Fruit fly (Drosophila melanogaster) whole organism, embryonic: ENCODE measurements around the gene CG6296.

Experiments used
- Abd-B ChIP-seq: fragments of 200-800 bp; sonication (Bioruptor generic); optimal IDR thresholded peaks from 2 replicates; lab custom pipeline; 2018; ENCODE audit warnings: missing biosample characterization, mild to moderate bottlenecking, missing genetic modification characterization, moderate library complexity
- Ada2b ChIP-seq: fragments of 200-800 bp; sonication (Bioruptor generic); IDR thresholded peaks from 2 replicates; pipeline ENCODE4 v1.3.6; 2022; ENCODE audit warnings: missing biosample characterization, missing genetic modification characterization
- CG12299 ChIP-seq: fragments of 200-800 bp; sonication (Bioruptor generic); optimal IDR thresholded peaks from 2 replicates; lab custom pipeline; 2018; ENCODE audit warnings: missing biosample characterization, mild to moderate bottlenecking, missing genetic modification characterization
- CG14860 ChIP-seq: fragments of 200-800 bp; sonication (Bioruptor generic); IDR thresholded peaks from 3 replicates; pipeline ENCODE4 v1.3.6; 2022; ENCODE audit warnings: missing biosample characterization, missing genetic modification characterization; ENCODE audit not compliant: partially characterized antibody
- CG15269 ChIP-seq: fragments of 200-800 bp; sonication (Bioruptor generic); optimal IDR thresholded peaks from 2 replicates; lab custom pipeline; 2018; ENCODE audit warnings: missing biosample characterization, mild to moderate bottlenecking, missing genetic modification characterization, moderate library complexity
- CG15696 ChIP-seq: fragments of 200-800 bp; sonication (Bioruptor generic); optimal IDR thresholded peaks from 2 replicates; lab custom pipeline; 2019; ENCODE audit warnings: missing biosample characterization, mild to moderate bottlenecking, missing genetic modification characterization, moderate library complexity
- CG17186 ChIP-seq: fragments of 200-800 bp; sonication (Bioruptor generic); optimal IDR thresholded peaks from 3 replicates; lab custom pipeline; 2017; ENCODE audit warnings: missing biosample characterization, missing genetic modification reagents, missing genetic modification characterization
- CG2712 ChIP-seq: fragments of 200-800 bp; optimal IDR thresholded peaks from 3 replicates; lab custom pipeline; 2019; ENCODE audit warnings: missing biosample characterization, mild to moderate bottlenecking, missing genetic modification characterization, moderate library complexity
- CG3163 ChIP-seq: fragments of 200-800 bp; sonication (Bioruptor generic); optimal IDR thresholded peaks from 3 replicates; lab custom pipeline; 2016; ENCODE audit warnings: missing biosample characterization, missing genetic modification characterization
- CG32772 ChIP-seq: fragments of 200-800 bp; sonication (Bioruptor generic); IDR thresholded peaks from 2 replicates; pipeline ENCODE4 v1.3.6; 2022; ENCODE audit warnings: missing biosample characterization, missing genetic modification characterization
- CG7556 ChIP-seq: fragments of 200-800 bp; sonication (Bioruptor generic); optimal IDR thresholded peaks from 2 replicates; lab custom pipeline; 2017; ENCODE audit warnings: missing biosample characterization, mild to moderate bottlenecking, missing genetic modification characterization
- CG9727 ChIP-seq: fragments of 200-800 bp; sonication (Bioruptor generic); optimal IDR thresholded peaks from 3 replicates; lab custom pipeline; 2017; ENCODE audit warnings: missing biosample characterization, mild to moderate bottlenecking, missing genetic modification characterization
- Chrac-16 ChIP-seq: fragments of 200-800 bp; sonication (Bioruptor generic); optimal IDR thresholded peaks from 3 replicates; lab custom pipeline; 2016; ENCODE audit warnings: missing biosample characterization, missing genetic modification characterization
- Dbx ChIP-seq: fragments of 200-800 bp; sonication (Bioruptor generic); IDR thresholded peaks from 3 replicates; pipeline ENCODE4 v1.3.6; 2022; ENCODE audit warnings: missing biosample characterization, missing genetic modification characterization
- Dek ChIP-seq: fragments of 200-800 bp; sonication (Bioruptor generic); optimal IDR thresholded peaks from 3 replicates; lab custom pipeline; 2019; ENCODE audit warnings: missing biosample characterization, mild to moderate bottlenecking, missing genetic modification characterization, moderate library complexity
- Dref ChIP-seq: fragments of 200-800 bp; sonication (Bioruptor generic); IDR thresholded peaks from 2 replicates; pipeline ENCODE4 v1.3.6; 2022; ENCODE audit warnings: missing biosample characterization, missing genetic modification characterization
- Ets65A ChIP-seq: fragments of 200-800 bp; sonication (Bioruptor generic); peaks from one replicate; lab custom pipeline; 2016; ENCODE audit warnings: missing biosample characterization, missing genetic modification characterization
- HLH3B ChIP-seq: fragments of 200-800 bp; sonication (Bioruptor generic); IDR thresholded peaks from 2 replicates; pipeline ENCODE4 v1.3.6; 2022; ENCODE audit warnings: missing biosample characterization, missing genetic modification characterization
- Hand ChIP-seq: fragments of 200-800 bp; sonication (Bioruptor generic); optimal IDR thresholded peaks from 2 replicates; lab custom pipeline; 2017; ENCODE audit warnings: mild to moderate bottlenecking, missing biosample characterization, missing genetic modification reagents, missing genetic modification characterization
- Hey ChIP-seq: fragments of 200-800 bp; sonication (Bioruptor generic); optimal IDR thresholded peaks from 3 replicates; lab custom pipeline; 2018; ENCODE audit warnings: missing biosample characterization, mild to moderate bottlenecking, missing genetic modification characterization
- Hr51 ChIP-seq, 2 experiments: fragments of 200-800 bp; sonication (Bioruptor generic); optimal IDR thresholded peaks; 2 replicates in 1 of 2; 3 replicates in 1 of 2; lab custom pipeline; 2016 to 2018; ENCODE audit warnings: missing biosample characterization in 2 of 2, missing genetic modification characterization in 2 of 2, mild to moderate bottlenecking in 1 of 2, moderate library complexity in 1 of 2
- NC2β ChIP-seq: fragments of 200-800 bp; sonication (Bioruptor generic); optimal IDR thresholded peaks from 2 replicates; lab custom pipeline; 2016; ENCODE audit warnings: missing biosample characterization, missing genetic modification characterization
- NFAT ChIP-seq: fragments of 200-800 bp; sonication (Bioruptor generic); IDR thresholded peaks from 2 replicates; pipeline ENCODE4 v1.3.6; 2022; ENCODE audit warnings: missing biosample characterization, missing genetic modification characterization
- NK7.1 ChIP-seq: fragments of 200-800 bp; sonication (Bioruptor generic); optimal IDR thresholded peaks from 3 replicates; lab custom pipeline; 2016; ENCODE audit warnings: missing biosample characterization, missing genetic modification characterization
- Sox102F ChIP-seq: fragments of 200-800 bp; sonication (Bioruptor generic); optimal IDR thresholded peaks from 2 replicates; lab custom pipeline; 2018; ENCODE audit warnings: missing biosample characterization, mild to moderate bottlenecking, missing genetic modification characterization, moderate library complexity
- Taf1 ChIP-seq: fragments of 200-800 bp; sonication (Bioruptor generic); IDR thresholded peaks from 2 replicates; pipeline ENCODE4 v1.3.6; 2022; ENCODE audit warnings: missing biosample characterization, missing genetic modification characterization
- Vsx1 ChIP-seq: fragments of 200-800 bp; sonication (Bioruptor generic); optimal IDR thresholded peaks from 2 replicates; lab custom pipeline; 2017; ENCODE audit warnings: missing biosample characterization, mild to moderate bottlenecking, missing genetic modification characterization, missing genetic modification reagents
- ash1 ChIP-seq: fragments of 200-800 bp; sonication (Bioruptor generic); optimal IDR thresholded peaks from 2 replicates; lab custom pipeline; 2018; ENCODE audit warnings: missing biosample characterization, mild to moderate bottlenecking, missing genetic modification characterization
- btn ChIP-seq: fragments of 200-800 bp; sonication (Bioruptor generic); optimal IDR thresholded peaks from 2 replicates; lab custom pipeline; 2016; ENCODE audit warnings: missing biosample characterization, missing genetic modification characterization
- cad ChIP-seq: fragments of >200 bp; optimal IDR thresholded peaks from 2 replicates; lab custom pipeline; 2017; ENCODE audit warnings: missing biosample characterization, missing genetic modification characterization
- cas ChIP-seq: fragments of 200-800 bp; sonication (Bioruptor generic); IDR thresholded peaks from 2 replicates; pipeline ENCODE4 v1.3.6; 2022; ENCODE audit warnings: missing biosample characterization, missing genetic modification characterization
- chinmo ChIP-seq: fragments of 200-800 bp; sonication (Bioruptor generic); IDR thresholded peaks from 4 replicates; pipeline ENCODE4 v1.3.6; 2022; ENCODE audit warnings: missing biosample characterization, missing genetic modification characterization; ENCODE audit not compliant: partially characterized antibody
- da ChIP-seq: fragments of 200-800 bp; sonication (Bioruptor generic); optimal IDR thresholded peaks from 2 replicates; lab custom pipeline; 2016; ENCODE audit warnings: missing biosample characterization, missing genetic modification characterization
- dmrt99B ChIP-seq: fragments of 200-800 bp; sonication (Bioruptor generic); optimal IDR thresholded peaks from 2 replicates; lab custom pipeline; 2018; ENCODE audit warnings: missing biosample characterization, mild to moderate bottlenecking, missing genetic modification characterization, moderate library complexity
- dpn ChIP-seq, 2 experiments: fragments of 200-800 bp; sonication (Bioruptor generic); optimal IDR thresholded peaks; 3 replicates each; lab custom pipeline; 2016; ENCODE audit warnings: missing biosample characterization in 2 of 2, missing genetic modification characterization in 2 of 2
- dysf ChIP-seq: fragments of 200-800 bp; sonication (Bioruptor generic); IDR thresholded peaks from 3 replicates; pipeline ENCODE4 v1.3.6; 2022; ENCODE audit warnings: missing biosample characterization, missing genetic modification characterization
- gcm ChIP-seq: fragments of 200-800 bp; sonication (Bioruptor generic); optimal IDR thresholded peaks from 2 replicates; lab custom pipeline; 2019; ENCODE audit warnings: missing biosample characterization, mild to moderate bottlenecking, missing genetic modification characterization, moderate library complexity
- pfk ChIP-seq: fragments of 200-800 bp; sonication (Bioruptor generic); optimal IDR thresholded peaks from 2 replicates; lab custom pipeline; 2018; ENCODE audit warnings: missing biosample characterization, mild to moderate bottlenecking, missing genetic modification characterization, moderate library complexity
- pho ChIP-seq: fragments of 200-800 bp; sonication (Bioruptor generic); optimal IDR thresholded peaks from 2 replicates; lab custom pipeline; 2016; ENCODE audit warnings: missing biosample characterization, missing genetic modification characterization
- pros ChIP-seq: fragments of 200-800 bp; sonication (Bioruptor generic); optimal IDR thresholded peaks from 3 replicates; lab custom pipeline; 2019; ENCODE audit warnings: missing biosample characterization, mild to moderate bottlenecking, missing genetic modification characterization, moderate library complexity
- scrt ChIP-seq: fragments of 200-800 bp; sonication (Bioruptor generic); optimal IDR thresholded peaks from 2 replicates; lab custom pipeline; 2018; ENCODE audit warnings: missing biosample characterization, mild to moderate bottlenecking, missing genetic modification characterization, moderate library complexity
- sim ChIP-seq: fragments of 200-800 bp; sonication (Bioruptor generic); IDR thresholded peaks from 2 replicates; pipeline ENCODE4 v1.3.6; 2022; ENCODE audit warnings: missing biosample characterization, missing genetic modification characterization
- slbo ChIP-seq: fragments of 200-800 bp; sonication (Bioruptor generic); IDR thresholded peaks from 2 replicates; pipeline ENCODE4 v1.3.6; 2022; ENCODE audit warnings: missing biosample characterization, missing genetic modification characterization
- slou ChIP-seq: fragments of 200-800 bp; sonication (Bioruptor generic); optimal IDR thresholded peaks from 3 replicates; lab custom pipeline; 2016; ENCODE audit warnings: missing biosample characterization, missing genetic modification characterization
- stwl ChIP-seq: fragments of 200-800 bp; sonication (Bioruptor generic); optimal IDR thresholded peaks from 3 replicates; lab custom pipeline; 2018; ENCODE audit warnings: missing biosample characterization, mild to moderate bottlenecking, missing genetic modification characterization, moderate library complexity
- tin ChIP-seq: fragments of 200-800 bp; sonication (Bioruptor generic); optimal IDR thresholded peaks from 3 replicates; lab custom pipeline; 2016; ENCODE audit warnings: missing biosample characterization, missing genetic modification characterization
- tio ChIP-seq: fragments of 200-800 bp; sonication (Bioruptor generic); optimal IDR thresholded peaks from 2 replicates; lab custom pipeline; 2017; ENCODE audit warnings: missing biosample characterization, missing genetic modification characterization, inconsistent platforms
- toy ChIP-seq: fragments of 200-800 bp; sonication (Bioruptor generic); IDR thresholded peaks from 2 replicates; pipeline ENCODE4 v1.3.6; 2022; ENCODE audit warnings: missing biosample characterization, missing genetic modification characterization
- vvl ChIP-seq: fragments of 200-800 bp; sonication (Bioruptor generic); IDR thresholded peaks from 2 replicates; pipeline ENCODE4 v1.3.6; 2022; ENCODE audit warnings: missing biosample characterization, missing genetic modification characterization
- wdn ChIP-seq: fragments of 200-800 bp; sonication (Bioruptor generic); IDR thresholded peaks from 2 replicates; pipeline ENCODE4 v1.3.6; 2022; ENCODE audit warnings: missing biosample characterization, missing genetic modification characterization

CG6296 gene

DNA sequence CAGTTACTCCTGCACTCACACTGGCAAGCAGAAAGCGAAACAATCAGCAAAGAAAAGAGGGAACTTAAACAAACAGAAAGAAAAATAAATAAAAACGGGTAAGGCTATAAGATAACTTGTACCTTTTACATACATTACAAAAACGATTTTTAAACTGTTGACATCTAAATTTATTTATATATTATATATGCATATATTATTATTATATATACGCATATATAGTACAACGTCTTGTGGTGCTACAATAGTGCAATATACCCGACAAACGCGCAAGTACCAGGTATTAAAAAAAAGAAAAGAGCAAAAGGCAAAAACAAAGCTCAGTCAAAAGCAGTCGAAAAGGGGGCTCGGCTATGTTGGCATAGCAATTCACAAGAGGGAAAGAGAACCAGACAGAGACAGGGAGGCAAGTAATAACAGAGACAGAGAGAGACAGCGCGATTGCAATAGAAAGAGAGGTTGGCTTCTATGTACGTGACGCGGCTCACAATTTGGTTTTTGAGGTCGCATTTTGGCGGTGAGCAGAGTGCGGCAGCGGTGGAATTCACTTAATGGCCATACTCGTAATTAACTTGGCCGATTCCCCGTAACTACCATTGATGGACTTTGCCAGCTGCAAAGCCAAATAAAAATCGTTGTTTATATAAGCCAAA, 51.1 kb downstream of the CG6296 start (continued):
- TF ChIP-seq pfk (no peak), sim (GFP tag; lab: Robert Waterston, UW) (no peak; the same call in 1 of the 2 replicates), Abd-B (GFP tag; lab: Kevin White, UChicago) (peak; percentile 62), NFAT (GFP tag; lab: Robert Waterston, UW) (no peak), gcm (peak; percentile 61), NC2β (GFP tag; lab: Kevin White, UChicago) (no peak), cad (GFP tag; lab: Kevin White, UChicago) (no peak), tin (GFP tag; lab: Kevin White, UChicago) (peak; percentile 60), chinmo (GFP tag; lab: Robert Waterston, UW) (peak; percentile 87; the same call in 3 of the 4 replicates), Ada2b (peak; percentile 74), slou (GFP tag; lab: Kevin White, UChicago) (no peak), Hand (GFP tag; lab: Kevin White, UChicago) (no peak), dysf (GFP tag; lab: Robert Waterston, UW) (peak; percentile 81), NK7.1 (GFP tag; lab: Kevin White, UChicago) (no peak), Chrac-16 (GFP tag; lab: Kevin White, UChicago) (peak; percentile 54), Hey (no peak), scrt (peak; percentile 51), toy (GFP tag; lab: Robert Waterston, UW) (no peak), CG7556 (GFP tag; lab: Kevin White, UChicago) (peak; percentile 65), ash1 (no peak), stwl (tag; lab: Kevin White, UChicago) (no peak), btn (no peak), CG2712 (tag; lab: Kevin White, UChicago) (peak; percentile 89), da (GFP tag; lab: Kevin White, UChicago) (no peak), HLH3B (GFP tag; lab: Robert Waterston, UW) (peak; percentile 92), Ets65A (GFP tag; lab: Kevin White, UChicago) (peak; percentile 82), tio (GFP tag; lab: Kevin White, UChicago) (peak; percentile 66), CG17186 (no peak), CG12299 (tag; lab: Kevin White, UChicago) (no peak), wdn (peak; percentile 69), CG14860 (GFP tag; lab: Robert Waterston, UW) (no peak), CG9727 (GFP tag; lab: Kevin White, UChicago) (peak; percentile 73), CG15696 (tag; lab: Kevin White, UChicago) (no peak), Dref (GFP tag; lab: Robert Waterston, UW) (no peak), pho (GFP tag; lab: Kevin White, UChicago) (no peak), Taf1 (no peak), Hr51 (GFP tag; optimal IDR thresholded peaks at IDR 0.05; lab: Kevin White, UChicago) (peak in 1 of 2 experiments; percentile 90), CG15269 (tag; lab: Kevin White, UChicago) (peak; percentile 80), Sox102F (GFP tag; lab: Kevin White, UChicago) (peak; percentile 95), dpn (GFP tag; optimal IDR thresholded peaks at IDR 0.05; lab: Kevin White, UChicago) (peak in 1 of 2 experiments; percentile 74), CG32772 (peak; percentile 86), Dbx (GFP tag; lab: Robert Waterston, UW) (peak; percentile 62; the same call in 1 of the 3 replicates), cas (GFP tag; lab: Robert Waterston, UW) (peak; percentile 47; the same call in 1 of the 2 replicates), vvl (GFP tag; lab: Robert Waterston, UW) (peak; percentile 94), CG3163 (GFP tag; lab: Kevin White, UChicago) (no peak), slbo (GFP tag; lab: Robert Waterston, UW) (peak; percentile 86), Dek (peak; percentile 53), pros (GFP tag; lab: Kevin White, UChicago) (no peak), dmrt99B (tag; lab: Kevin White, UChicago) (peak; percentile 88), Vsx1 (GFP tag; lab: Kevin White, UChicago) (peak; percentile 67)
